Worm (Caenorhabditis elegans): ENCODE results near the gene marg-1.

ce11 chrX:3803314-3803713 lies 22.4 kb upstream of the marg-1 start, which contains the start of gene F35A5.8:
- TF ChIP-seq ama-1 (optimal IDR thresholded peaks at IDR 0.05) (no peak), hmg-4 (GFP tag; optimal IDR thresholded peaks at IDR 0.05) (no peak), flt-1 (GFP tag; IDR thresholded peaks at IDR 0.05) (no peak), ceh-36 (tag; optimal IDR thresholded peaks at IDR 0.05) (no peak), B0310.2 (tag; optimal IDR thresholded peaks at IDR 0.05) (no peak), tra-4 (tag; optimal IDR thresholded peaks at IDR 0.05) (no peak), ceh-13 (GFP tag; optimal IDR thresholded peaks at IDR 0.05) (no peak), tbx-37 (GFP tag; conservative IDR thresholded peaks at IDR 0.05) (0 out of 2 replicates have a peak, but pooled peaks have one; percentile 16), sea-1 (GFP tag; conservative IDR thresholded peaks at IDR 0.05) (no peak), F13C5.2 (tag; optimal IDR thresholded peaks at IDR 0.05) (peak; percentile 65), scrt-1 (GFP tag; IDR thresholded peaks at IDR 0.05) (no peak), tbx-11 (GFP tag; IDR thresholded peaks at IDR 0.05) (peak; percentile 62; the same call in 1 of the 2 replicates), hnd-1 (tag; optimal IDR thresholded peaks at IDR 0.05) (no peak)

All from whole organism, early embryonic.